Worm (Caenorhabditis elegans) whole organism, midembryonic: ENCODE results near the gene vglu-3.

Experiments
- T22C8.4 ChIP-seq: fragments of 200-800 bp; sonication (Bioruptor generic); IDR thresholded peaks from 2 replicates; pipeline ENCODE4 v1.3.6; 2022; ENCODE audit warnings: missing genetic modification characterization, missing compliant biosample characterization
- cog-1 ChIP-seq: sonication (generic microtip); optimal IDR thresholded peaks from 2 replicates; lab custom pipeline; 2016; ENCODE audit warnings: missing genetic modification characterization, missing compliant biosample characterization
- flt-1 ChIP-seq: fragments of 200-800 bp; sonication (Bioruptor generic); IDR thresholded peaks from 2 replicates; pipeline ENCODE4 v1.3.6; 2022; ENCODE audit warnings: missing genetic modification characterization, missing compliant biosample characterization
- klf-2 ChIP-seq: fragments of 200-800 bp; sonication (Bioruptor generic); conservative IDR thresholded peaks from 2 replicates; pipeline ENCODE4 v1.3.6; 2022; ENCODE audit warnings: missing genetic modification reagents, missing genetic modification characterization, missing compliant biosample characterization
- med-1 ChIP-seq: sonication (generic microtip); optimal IDR thresholded peaks from 2 replicates; lab custom pipeline; 2017; ENCODE audit warnings: missing genetic modification characterization, mild to moderate bottlenecking, missing compliant biosample characterization, antibody characterized with exemption, missing genetic modification reagents; ENCODE audit not compliant: insufficient read depth
- ref-1 ChIP-seq: fragments of 200-800 bp; sonication (Bioruptor generic); conservative IDR thresholded peaks from 2 replicates; pipeline ENCODE4 v1.3.6; 2022; ENCODE audit warnings: missing genetic modification reagents, missing genetic modification characterization, missing compliant biosample characterization
- tab-1 ChIP-seq: fragments of 200-800 bp; sonication (Bioruptor generic); IDR thresholded peaks from 2 replicates; pipeline ENCODE4 v1.3.6; 2022; ENCODE audit warnings: missing genetic modification characterization, missing compliant biosample characterization
- ztf-23 ChIP-seq: fragments of 200-800 bp; sonication (Bioruptor generic); IDR thresholded peaks from 2 replicates; pipeline ENCODE4 v1.3.6; 2022; ENCODE audit warnings: missing genetic modification reagents, missing genetic modification characterization, missing compliant biosample characterization
- ztf-29 ChIP-seq: fragments of 200-800 bp; sonication (Bioruptor generic); IDR thresholded peaks from 2 replicates; pipeline ENCODE4 v1.3.6; 2022; ENCODE audit warnings: missing genetic modification reagents, missing genetic modification characterization, missing compliant biosample characterization

Gene vglu-3

ce11 chrIII:10296904-10297303 is 3.3 kb upstream of the vglu-3 start:
- TF ChIP-seq med-1 (GFP tag; lab: Kevin White, UChicago) (no peak), ztf-23 (GFP tag; lab: Robert Waterston, UW) (no peak), ztf-29 (GFP tag; lab: Robert Waterston, UW) (no peak), klf-2 (no peak), flt-1 (no peak), ref-1 (GFP tag; lab: Robert Waterston, UW) (no peak), T22C8.4 (GFP tag; lab: Robert Waterston, UW) (no peak), cog-1 (no peak), tab-1 (GFP tag; lab: Robert Waterston, UW) (no peak)

ce11 chrIII:10305295-10305694 is 5.1 kb downstream of the vglu-3 start:
- TF ChIP-seq ztf-29 (GFP tag; lab: Robert Waterston, UW) (no peak), ztf-23 (GFP tag; lab: Robert Waterston, UW) (no peak), T22C8.4 (GFP tag; lab: Robert Waterston, UW) (no peak), med-1 (GFP tag; lab: Kevin White, UChicago) (no peak)

- TF ChIP-seq tab-1 (GFP tag; lab: Robert Waterston, UW) (no peak), flt-1 (no peak), ztf-29 (GFP tag; lab: Robert Waterston, UW) (no peak), ref-1 (GFP tag; lab: Robert Waterston, UW) (no peak), klf-2 (no peak), cog-1 (no peak), T22C8.4 (GFP tag; lab: Robert Waterston, UW) (no peak), med-1 (GFP tag; lab: Kevin White, UChicago) (no peak)
These were observed 5.9 kb downstream of the vglu-3 start, which contains the start of gene T07A5.1 for ce11 chrIII:10306049-10306448. TSS of gene T07A5.1 (minus strand) at chrIII:10306197.

ce11 chrIII:10311016-10311415 is 10.8 kb downstream of the vglu-3 start, which contains the start of gene T07A5.7:
TSS of gene T07A5.7 (minus strand) at chrIII:10311116.
- TF ChIP-seq tab-1 (GFP tag; lab: Robert Waterston, UW): no peak
- no peak for TF ChIP-seq ref-1 (GFP tag; lab: Robert Waterston, UW)
- no peak for TF ChIP-seq flt-1
- no peak for TF ChIP-seq cog-1
- TF ChIP-seq ztf-23 (GFP tag; lab: Robert Waterston, UW): no peak
- TF ChIP-seq T22C8.4 (GFP tag; lab: Robert Waterston, UW): no peak
- TF ChIP-seq klf-2: no peak
- TF ChIP-seq ztf-29 (GFP tag; lab: Robert Waterston, UW): no peak
- no peak for TF ChIP-seq med-1 (GFP tag; lab: Kevin White, UChicago)

- no peak for TF ChIP-seq med-1 (GFP tag; lab: Kevin White, UChicago)
- no peak for TF ChIP-seq ref-1 (GFP tag; lab: Robert Waterston, UW)
- TF ChIP-seq ztf-29 (GFP tag; lab: Robert Waterston, UW): no peak
- no peak for TF ChIP-seq ztf-23 (GFP tag; lab: Robert Waterston, UW)
- no peak for TF ChIP-seq cog-1
- no peak for TF ChIP-seq tab-1 (GFP tag; lab: Robert Waterston, UW)
- TF ChIP-seq T22C8.4 (GFP tag; lab: Robert Waterston, UW): no peak
These were observed 14.1 kb downstream of the vglu-3 start for ce11 chrIII:10314234-10314633.

- TF ChIP-seq ref-1 (GFP tag; lab: Robert Waterston, UW) (no peak), med-1 (GFP tag; lab: Kevin White, UChicago) (no peak), flt-1 (no peak), ztf-23 (GFP tag; lab: Robert Waterston, UW) (no peak), tab-1 (GFP tag; lab: Robert Waterston, UW) (no peak), cog-1 (no peak), ztf-29 (GFP tag; lab: Robert Waterston, UW) (no peak), T22C8.4 (GFP tag; lab: Robert Waterston, UW) (no peak), klf-2 (no peak)
These were observed 18.0 kb downstream of the vglu-3 start, which contains the start of the genes unc-50 and ostf-4 for ce11 chrIII:10318062-10318609. TSS of gene unc-50 (minus strand) at chrIII:10318162. TSS of gene ostf-4 (minus strand) at chrIII:10318559.

- TF ChIP-seq T22C8.4 (GFP tag; lab: Robert Waterston, UW) (peak; percentile 97), ztf-29 (GFP tag; lab: Robert Waterston, UW) (no peak), klf-2 (no peak), med-1 (GFP tag; lab: Kevin White, UChicago) (no peak), tab-1 (GFP tag; lab: Robert Waterston, UW) (no peak), cog-1 (peak; percentile 41), flt-1 (no peak)
These were observed 18.6 kb downstream of the vglu-3 start, which contains the start of gene unc-69 for ce11 chrIII:10318755-10319154. TSS of gene unc-69 (plus strand) at chrIII:10318939.

ce11 chrIII:10320228-10320705 is 20.1 kb downstream of the vglu-3 start:
- 0 out of 2 replicates have a peak, but pooled peaks have one; percentile 30 for TF ChIP-seq flt-1

ce11 chrIII:10320788-10321187 is 20.6 kb downstream of the vglu-3 start, which contains the start of gene sas-7:
TSS of gene sas-7 (plus strand) at chrIII:10321019.
- TF ChIP-seq ztf-29 (GFP tag; lab: Robert Waterston, UW) (no peak), ztf-23 (GFP tag; lab: Robert Waterston, UW) (no peak), cog-1 (no peak), flt-1 (no peak)

ce11 chrIII:10326327-10326726 is 26.1 kb downstream of the vglu-3 start:
- TF ChIP-seq T22C8.4 (GFP tag; lab: Robert Waterston, UW) (no peak), med-1 (GFP tag; lab: Kevin White, UChicago) (no peak), ztf-23 (GFP tag; lab: Robert Waterston, UW) (no peak)
